Fruit fly (Drosophila melanogaster) whole organism, embryonic: ENCODE measurements around the gene SecS.

ENCODE experiments used
- BEAF-32 ChIP-seq: fragments of 200-800 bp; sonication (Bioruptor generic); optimal IDR thresholded peaks from 3 replicates; lab custom pipeline; 2017; ENCODE audit warnings: missing biosample characterization, missing genetic modification characterization, mild to moderate bottlenecking, moderate library complexity, missing genetic modification reagents
- CG10209 ChIP-seq: fragments of 200-800 bp; sonication (Bioruptor generic); optimal IDR thresholded peaks from 3 replicates; lab custom pipeline; 2017; ENCODE audit warnings: missing biosample characterization, mild to moderate bottlenecking, missing genetic modification characterization, missing genetic modification reagents
- CG12104 ChIP-seq: fragments of 200-800 bp; sonication (Bioruptor generic); optimal IDR thresholded peaks from 3 replicates; lab custom pipeline; 2016; ENCODE audit warnings: missing biosample characterization, missing genetic modification characterization
- CG12219 ChIP-seq: fragments of 200-800 bp; sonication (Bioruptor generic); optimal IDR thresholded peaks from 3 replicates; lab custom pipeline; 2018; ENCODE audit warnings: missing biosample characterization, mild to moderate bottlenecking, missing genetic modification characterization
- CG12942 ChIP-seq: fragments of 200-800 bp; sonication (Bioruptor generic); optimal IDR thresholded peaks from 3 replicates; lab custom pipeline; 2016; ENCODE audit warnings: missing biosample characterization, missing genetic modification characterization
- CG13287 ChIP-seq: fragments of 200-800 bp; sonication (Bioruptor generic); IDR thresholded peaks from 2 replicates; pipeline ENCODE4 v1.3.6; 2022; ENCODE audit warnings: missing biosample characterization, missing genetic modification characterization; ENCODE audit not compliant: partially characterized antibody
- CG13424 ChIP-seq: fragments of 200-800 bp; sonication (Bioruptor generic); optimal IDR thresholded peaks from 2 replicates; lab custom pipeline; 2019; ENCODE audit warnings: missing biosample characterization, mild to moderate bottlenecking, missing genetic modification characterization, moderate library complexity
- CG14050 ChIP-seq: fragments of 200-800 bp; sonication (Bioruptor generic); IDR thresholded peaks from 3 replicates; pipeline ENCODE4 v1.3.6; 2022; ENCODE audit warnings: missing biosample characterization, missing genetic modification characterization
- CG14441 ChIP-seq: fragments of 200-800 bp; sonication (Bioruptor generic); IDR thresholded peaks from 2 replicates; pipeline ENCODE4 v1.3.6; 2022; ENCODE audit warnings: missing biosample characterization, missing genetic modification characterization
- CG16863 ChIP-seq: fragments of 200-800 bp; sonication (Bioruptor generic); optimal IDR thresholded peaks from 3 replicates; lab custom pipeline; 2016; ENCODE audit warnings: missing biosample characterization, missing genetic modification characterization
- CG17568 ChIP-seq: fragments of 200-800 bp; sonication (Bioruptor generic); optimal IDR thresholded peaks from 2 replicates; lab custom pipeline; 2018; ENCODE audit warnings: missing biosample characterization, mild to moderate bottlenecking, missing genetic modification characterization, moderate library complexity
- CG17612 ChIP-seq: fragments of 200-800 bp; sonication (Bioruptor generic); IDR thresholded peaks from 2 replicates; pipeline ENCODE4 v1.3.6; 2022; ENCODE audit warnings: missing biosample characterization, missing genetic modification characterization
- CG2712 ChIP-seq: fragments of 200-800 bp; optimal IDR thresholded peaks from 3 replicates; lab custom pipeline; 2019; ENCODE audit warnings: missing biosample characterization, mild to moderate bottlenecking, missing genetic modification characterization, moderate library complexity
- CG30020 ChIP-seq: fragments of 200-800 bp; optimal IDR thresholded peaks from 2 replicates; lab custom pipeline; 2019; ENCODE audit warnings: missing biosample characterization, mild to moderate bottlenecking, missing genetic modification characterization, moderate library complexity
- CG30403 ChIP-seq: fragments of 200-800 bp; sonication (Bioruptor generic); optimal IDR thresholded peaks from 3 replicates; lab custom pipeline; 2016; ENCODE audit warnings: missing biosample characterization, missing genetic modification characterization
- CG3407 ChIP-seq: fragments of 200-800 bp; sonication (Bioruptor generic); optimal IDR thresholded peaks from 2 replicates; lab custom pipeline; 2018; ENCODE audit warnings: missing biosample characterization, mild to moderate bottlenecking, missing genetic modification characterization
- CG4730 ChIP-seq: fragments of 200-800 bp; sonication (Bioruptor generic); IDR thresholded peaks from 2 replicates; pipeline ENCODE4 v1.3.6; 2022; ENCODE audit warnings: missing biosample characterization, missing genetic modification characterization
- CG4820 ChIP-seq: fragments of 200-800 bp; sonication (Bioruptor generic); optimal IDR thresholded peaks from 3 replicates; lab custom pipeline; 2016; ENCODE audit warnings: missing biosample characterization, missing genetic modification characterization
- CG5245 ChIP-seq: fragments of 200-800 bp; sonication (Bioruptor generic); optimal IDR thresholded peaks from 3 replicates; lab custom pipeline; 2016; ENCODE audit warnings: missing biosample characterization, missing genetic modification characterization
- CG6689 ChIP-seq: fragments of 200-800 bp; sonication (Bioruptor generic); IDR thresholded peaks from 2 replicates; pipeline ENCODE4 v1.3.6; 2022; ENCODE audit warnings: missing biosample characterization, missing genetic modification characterization
- CG8359 ChIP-seq: fragments of 200-800 bp; sonication (Bioruptor generic); optimal IDR thresholded peaks from 2 replicates; lab custom pipeline; 2017; ENCODE audit warnings: missing biosample characterization, mild to moderate bottlenecking, missing genetic modification characterization, borderline replicate concordance
- CG9817 ChIP-seq: fragments of 200-800 bp; sonication (Bioruptor generic); optimal IDR thresholded peaks from 2 replicates; lab custom pipeline; 2018; ENCODE audit warnings: missing biosample characterization, mild to moderate bottlenecking, missing genetic modification characterization, moderate library complexity
- Chrac-16 ChIP-seq: fragments of 200-800 bp; sonication (Bioruptor generic); optimal IDR thresholded peaks from 3 replicates; lab custom pipeline; 2016; ENCODE audit warnings: missing biosample characterization, missing genetic modification characterization
- Dref ChIP-seq: fragments of 200-800 bp; sonication (Bioruptor generic); IDR thresholded peaks from 2 replicates; pipeline ENCODE4 v1.3.6; 2022; ENCODE audit warnings: missing biosample characterization, missing genetic modification characterization
- ERR ChIP-seq: fragments of 200-800 bp; sonication (Bioruptor generic); optimal IDR thresholded peaks from 2 replicates; lab custom pipeline; 2016; ENCODE audit warnings: missing biosample characterization, missing genetic modification characterization
- H15 ChIP-seq: fragments of 200-800 bp; sonication (Bioruptor generic); IDR thresholded peaks from 3 replicates; pipeline ENCODE4 v1.3.6; 2022; ENCODE audit warnings: missing biosample characterization, missing genetic modification characterization
- HLHmδ ChIP-seq: fragments of 200-800 bp; sonication (Bioruptor generic); optimal IDR thresholded peaks from 2 replicates; lab custom pipeline; 2018; ENCODE audit warnings: missing biosample characterization, mild to moderate bottlenecking, missing genetic modification characterization, moderate library complexity
- Kr ChIP-seq: fragments of 200-800 bp; sonication (Bioruptor generic); optimal IDR thresholded peaks from 2 replicates; lab custom pipeline; 2017; ENCODE audit warnings: missing biosample characterization, mild to moderate bottlenecking, missing genetic modification characterization
- MBD-R2 ChIP-seq: fragments of 200-800 bp; sonication (Bioruptor generic); IDR thresholded peaks from 2 replicates; pipeline ENCODE4 v1.3.6; 2022; ENCODE audit warnings: missing biosample characterization, missing genetic modification characterization
- Mad ChIP-seq: fragments of 200-800 bp; sonication (Bioruptor generic); optimal IDR thresholded peaks from 2 replicates; lab custom pipeline; 2016; ENCODE audit warnings: missing biosample characterization, missing genetic modification characterization
- Nf-YC ChIP-seq: fragments of 200-800 bp; optimal IDR thresholded peaks from 3 replicates; lab custom pipeline; 2019; ENCODE audit warnings: missing biosample characterization, mild to moderate bottlenecking, missing genetic modification characterization, moderate library complexity
- NfI ChIP-seq: fragments of 200-800 bp; sonication (Bioruptor generic); optimal IDR thresholded peaks from 3 replicates; lab custom pipeline; 2018; ENCODE audit warnings: missing biosample characterization, mild to moderate bottlenecking, missing genetic modification characterization, moderate library complexity
- Six4 ChIP-seq: fragments of 200-800 bp; sonication (Bioruptor generic); optimal IDR thresholded peaks from 2 replicates; lab custom pipeline; 2016; ENCODE audit warnings: missing biosample characterization, missing genetic modification characterization
- al ChIP-seq: fragments of 200-800 bp; sonication (Bioruptor generic); IDR thresholded peaks from 2 replicates; pipeline ENCODE4 v1.3.6; 2022; ENCODE audit warnings: missing biosample characterization, missing genetic modification characterization
- aop ChIP-seq: fragments of 200-800 bp; sonication (Bioruptor generic); IDR thresholded peaks from 2 replicates; pipeline ENCODE4 v1.3.6; 2022; ENCODE audit warnings: missing biosample characterization, missing genetic modification characterization
- bsh ChIP-seq, 2 experiments: fragments of 200-800 bp; sonication (Bioruptor generic); optimal IDR thresholded peaks; 2 replicates each; lab custom pipeline; 2017 to 2018; ENCODE audit warnings: mild to moderate bottlenecking in 2 of 2, missing biosample characterization in 2 of 2, missing genetic modification characterization in 2 of 2, moderate library complexity in 1 of 2
- dmrt11E ChIP-seq: fragments of 200-800 bp; sonication (Bioruptor generic); optimal IDR thresholded peaks from 3 replicates; lab custom pipeline; 2018; ENCODE audit warnings: missing biosample characterization, mild to moderate bottlenecking, missing genetic modification characterization, moderate library complexity
- gem ChIP-seq: fragments of 200-800 bp; sonication (Bioruptor generic); optimal IDR thresholded peaks from 2 replicates; lab custom pipeline; 2019; ENCODE audit warnings: missing biosample characterization, mild to moderate bottlenecking, missing genetic modification characterization, moderate library complexity
- gt ChIP-seq: fragments of 200-800 bp; sonication (Bioruptor generic); IDR thresholded peaks from 2 replicates; pipeline ENCODE4 v1.3.6; 2022; ENCODE audit warnings: missing biosample characterization, missing genetic modification characterization
- lab ChIP-seq: fragments of 200-800 bp; sonication (Bioruptor generic); optimal IDR thresholded peaks from 3 replicates; lab custom pipeline; 2017; ENCODE audit warnings: missing biosample characterization, missing genetic modification characterization, mild to moderate bottlenecking, moderate library complexity, missing genetic modification reagents
- mam ChIP-seq: fragments of 200-800 bp; sonication (Bioruptor generic); optimal IDR thresholded peaks from 3 replicates; lab custom pipeline; 2016; ENCODE audit warnings: missing biosample characterization, missing genetic modification characterization
- nerfin-2 ChIP-seq: fragments of 200-800 bp; sonication (Bioruptor generic); IDR thresholded peaks from 2 replicates; pipeline ENCODE4 v1.3.6; 2022; ENCODE audit warnings: missing biosample characterization, missing genetic modification characterization; ENCODE audit not compliant: partially characterized antibody
- pros ChIP-seq: fragments of 200-800 bp; sonication (Bioruptor generic); optimal IDR thresholded peaks from 3 replicates; lab custom pipeline; 2019; ENCODE audit warnings: missing biosample characterization, mild to moderate bottlenecking, missing genetic modification characterization, moderate library complexity
- run ChIP-seq: fragments of 200-800 bp; sonication (Bioruptor generic); optimal IDR thresholded peaks from 3 replicates; lab custom pipeline; 2018; ENCODE audit warnings: missing biosample characterization, mild to moderate bottlenecking, missing genetic modification characterization
- salm ChIP-seq: fragments of 200-800 bp; sonication (Bioruptor generic); optimal IDR thresholded peaks from 2 replicates; lab custom pipeline; 2018; ENCODE audit warnings: missing biosample characterization, mild to moderate bottlenecking, missing genetic modification characterization
- sisA ChIP-seq: fragments of 200-800 bp; sonication (Bioruptor generic); IDR thresholded peaks from 2 replicates; pipeline ENCODE4 v1.3.6; 2022; ENCODE audit warnings: missing biosample characterization, missing genetic modification characterization
- toy ChIP-seq: fragments of 200-800 bp; sonication (Bioruptor generic); IDR thresholded peaks from 2 replicates; pipeline ENCODE4 v1.3.6; 2022; ENCODE audit warnings: missing biosample characterization, missing genetic modification characterization
- unc-4 ChIP-seq: fragments of 200-800 bp; sonication (Bioruptor generic); IDR thresholded peaks from 2 replicates; pipeline ENCODE4 v1.3.6; 2022; ENCODE audit warnings: missing biosample characterization, missing genetic modification characterization; ENCODE audit not compliant: partially characterized antibody
- vvl ChIP-seq: fragments of 200-800 bp; sonication (Bioruptor generic); IDR thresholded peaks from 2 replicates; pipeline ENCODE4 v1.3.6; 2022; ENCODE audit warnings: missing biosample characterization, missing genetic modification characterization
- zen ChIP-seq: fragments of 200-800 bp; sonication (Bioruptor generic); optimal IDR thresholded peaks from 3 replicates; lab custom pipeline; 2018; ENCODE audit warnings: missing biosample characterization, mild to moderate bottlenecking, missing genetic modification characterization, moderate library complexity

SecS gene

dm6 chr3R:5565623-5566022 lies 35.6 kb upstream of the SecS start (continued):
- TF ChIP-seq CG5245 (GFP tag; lab: Kevin White, UChicago) = peak; percentile 48
- peak; percentile 80 for TF ChIP-seq CG14050 (GFP tag; lab: Robert Waterston, UW)
- TF ChIP-seq zen (tag; lab: Kevin White, UChicago) = peak; percentile 11
- TF ChIP-seq CG17568 (GFP tag; lab: Kevin White, UChicago) = no peak
- TF ChIP-seq CG9817 (tag; lab: Kevin White, UChicago) = peak; percentile 63
- TF ChIP-seq Six4 (GFP tag; lab: Kevin White, UChicago) = peak; percentile 50
- peak; percentile 71 for TF ChIP-seq CG30403 (GFP tag; lab: Kevin White, UChicago)
- TF ChIP-seq CG4730 (GFP tag; lab: Robert Waterston, UW) = peak; percentile 80
- no peak for TF ChIP-seq HLHmδ (GFP tag; lab: Kevin White, UChicago)
- peak; percentile 80 for TF ChIP-seq Mad (GFP tag; lab: Kevin White, UChicago)
- peak in 1 of 2 experiments; percentile 83 for TF ChIP-seq bsh (GFP tag; optimal IDR thresholded peaks at IDR 0.05; lab: Kevin White, UChicago)
- TF ChIP-seq H15 (GFP tag; lab: Robert Waterston, UW) = peak; percentile 74
- TF ChIP-seq CG10209 (GFP tag; lab: Kevin White, UChicago) = peak; percentile 82
- no peak for TF ChIP-seq BEAF-32 (GFP tag; lab: Kevin White, UChicago)
- TF ChIP-seq al (GFP tag; lab: Robert Waterston, UW) = peak; percentile 70
- TF ChIP-seq ERR (GFP tag; lab: Kevin White, UChicago) = peak; percentile 68
- no peak for TF ChIP-seq Nf-YC
- TF ChIP-seq aop = peak; percentile 74
- no peak for TF ChIP-seq dmrt11E (tag; lab: Kevin White, UChicago)
- TF ChIP-seq nerfin-2 = no peak
- 0 out of 2 replicates have a peak, but pooled peaks have one; percentile 49 for TF ChIP-seq toy (GFP tag; lab: Robert Waterston, UW)
- no peak for TF ChIP-seq CG30020 (tag; lab: Kevin White, UChicago)
- TF ChIP-seq gem (tag; lab: Kevin White, UChicago) = no peak
- peak; percentile 66 for TF ChIP-seq MBD-R2 (GFP tag; lab: Robert Waterston, UW)
- peak; percentile 68 for TF ChIP-seq CG3407 (GFP tag; lab: Kevin White, UChicago)
- peak; percentile 75 for TF ChIP-seq CG16863 (GFP tag; lab: Kevin White, UChicago)
- TF ChIP-seq vvl (GFP tag; lab: Robert Waterston, UW) = peak; percentile 95
- peak; percentile 69 for TF ChIP-seq CG17612 (GFP tag; lab: Robert Waterston, UW)
- no peak for TF ChIP-seq CG13287 (GFP tag; lab: Robert Waterston, UW)
- TF ChIP-seq unc-4 = no peak
- TF ChIP-seq pros = no peak
- peak; percentile 85 for TF ChIP-seq CG6689 (GFP tag; lab: Robert Waterston, UW)
- peak; percentile 65 for TF ChIP-seq CG4820
- peak; percentile 86 for TF ChIP-seq sisA
- TF ChIP-seq run = peak; percentile 41
- peak; percentile 81 for TF ChIP-seq NfI
- TF ChIP-seq mam (GFP tag; lab: Kevin White, UChicago) = peak; percentile 65
- peak; percentile 24 for TF ChIP-seq CG12104 (GFP tag; lab: Kevin White, UChicago)
- TF ChIP-seq CG12942 (GFP tag; lab: Kevin White, UChicago) = peak; percentile 56
- TF ChIP-seq CG14441 (GFP tag; lab: Robert Waterston, UW) = peak; percentile 92
- peak; percentile 63 for TF ChIP-seq Chrac-16 (GFP tag; lab: Kevin White, UChicago)
- TF ChIP-seq CG12219 (GFP tag; lab: Kevin White, UChicago) = peak; percentile 80
- TF ChIP-seq CG13424 (tag; lab: Kevin White, UChicago) = peak; percentile 79
- TF ChIP-seq lab (GFP tag; lab: Kevin White, UChicago) = peak; percentile 93
- peak; percentile 73 for TF ChIP-seq salm (tag; lab: Kevin White, UChicago)
- TF ChIP-seq CG2712 (tag; lab: Kevin White, UChicago) = peak; percentile 77
- peak; percentile 56; the same call in 1 of the 2 replicates for TF ChIP-seq gt (GFP tag; lab: Robert Waterston, UW)
- TF ChIP-seq CG8359 (GFP tag; lab: Kevin White, UChicago) = peak; percentile 5
- no peak for TF ChIP-seq Kr (GFP tag; lab: Kevin White, UChicago)
- no peak for TF ChIP-seq Dref
